Fruit fly (Drosophila melanogaster): ENCODE results near the gene SH3PX1.

Gene SH3PX1

DNA sequence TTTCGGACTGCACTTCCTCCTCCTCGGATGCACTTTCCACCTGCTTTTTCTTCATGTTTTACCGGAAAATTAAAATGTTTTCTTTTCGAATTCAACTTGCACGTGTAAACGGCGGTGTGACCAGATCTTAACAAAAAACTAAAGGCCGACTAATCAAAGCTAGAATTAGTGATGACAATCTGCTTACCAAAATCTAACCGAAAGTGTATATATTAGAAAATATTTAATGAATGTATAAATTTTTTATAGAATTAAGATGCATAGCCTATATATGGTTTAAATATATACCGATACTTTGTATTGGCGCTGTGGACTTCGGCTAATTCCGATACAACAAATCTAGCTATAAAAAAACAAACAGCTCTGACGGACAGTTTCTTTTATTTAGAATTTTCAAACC lies 5.3 kb upstream of the SH3PX1 start, which contains the start of the genes CG18178 and CG14174 (continued):
- TF ChIP-seq E2f1 (GFP tag; IDR thresholded peaks at IDR 0.05) (peak; percentile 59; the same call in 1 of the 2 replicates), MESR4 (GFP tag; optimal IDR thresholded peaks at IDR 0.05) (no peak), Chrac-16 (GFP tag; optimal IDR thresholded peaks at IDR 0.05) (peak; percentile 67), CG15696 (tag; optimal IDR thresholded peaks at IDR 0.05) (peak; percentile 85), CG30403 (GFP tag; optimal IDR thresholded peaks at IDR 0.05) (peak; percentile 60), CG10959 (GFP tag; IDR thresholded peaks at IDR 0.05) (no peak), CG10209 (GFP tag; optimal IDR thresholded peaks at IDR 0.05) (peak; percentile 71), gcm2 (GFP tag; optimal IDR thresholded peaks at IDR 0.05) (no peak), CG17912 (GFP tag; optimal IDR thresholded peaks at IDR 0.05) (no peak), CG2116 (GFP tag; optimal IDR thresholded peaks at IDR 0.05) (peak; percentile 55), Pdp1 (GFP tag; optimal IDR thresholded peaks at IDR 0.05) (no peak), CG8924 (tag; optimal IDR thresholded peaks at IDR 0.05) (peak; percentile 80), tll (GFP tag; optimal IDR thresholded peaks at IDR 0.05) (no peak), CG10979 (tag; optimal IDR thresholded peaks at IDR 0.05) (peak; percentile 74), fd3F (GFP tag; optimal IDR thresholded peaks at IDR 0.05) (peak; percentile 62), sr (GFP tag; IDR thresholded peaks at IDR 0.05) (no peak), tap (tag; optimal IDR thresholded peaks at IDR 0.05) (peak; percentile 42), CG15479 (GFP tag; optimal IDR thresholded peaks at IDR 0.05) (no peak), sima (GFP tag; optimal IDR thresholded peaks at IDR 0.05) (no peak), CG12391 (tag; optimal IDR thresholded peaks at IDR 0.05) (peak; percentile 89), sqz (GFP tag; optimal IDR thresholded peaks at IDR 0.05) (no peak), CG16815 (GFP tag; optimal IDR thresholded peaks at IDR 0.05) (peak; percentile 47), ap (GFP tag; IDR thresholded peaks at IDR 0.05) (no peak), CG4854 (GFP tag; optimal IDR thresholded peaks at IDR 0.05) (peak; percentile 23), PHDP (tag; optimal IDR thresholded peaks at IDR 0.05) (peak; percentile 78), D (optimal IDR thresholded peaks at IDR 0.05) (no peak), D (GFP tag; optimal IDR thresholded peaks at IDR 0.05) (peak; percentile 16), run (tag; optimal IDR thresholded peaks at IDR 0.05) (no peak), otp (GFP tag; IDR thresholded peaks at IDR 0.05) (no peak), klu (GFP tag; IDR thresholded peaks at IDR 0.05) (no peak; the same call in 1 of the 2 replicates), dpn (GFP tag; optimal IDR thresholded peaks at IDR 0.05) (peak in 1 of 2 experiments; percentile 76), CG4328 (GFP tag; optimal IDR thresholded peaks at IDR 0.05) (peak; percentile 35), Doc2 (GFP tag; IDR thresholded peaks at IDR 0.05) (no peak), CG10366 (GFP tag; IDR thresholded peaks at IDR 0.05) (peak; percentile 56), phol (tag; optimal IDR thresholded peaks at IDR 0.05) (peak; percentile 77), CG3847 (GFP tag; IDR thresholded peaks at IDR 0.05) (peak; percentile 78), CG17361 (GFP tag; IDR thresholded peaks at IDR 0.05) (peak; percentile 89), Dref (GFP tag; IDR thresholded peaks at IDR 0.05) (no peak; the same call in 1 of the 2 replicates), az2 (GFP tag; optimal IDR thresholded peaks at IDR 0.05) (peak; percentile 64), CG6683 (GFP tag; optimal IDR thresholded peaks at IDR 0.05) (no peak), CG14050 (GFP tag; IDR thresholded peaks at IDR 0.05) (0 out of 3 replicates have a peak, but pooled peaks have one; percentile 37), B-H2 (GFP tag; optimal IDR thresholded peaks at IDR 0.05) (peak; percentile 85), CG9932 (GFP tag; IDR thresholded peaks at IDR 0.05) (peak; percentile 85), Hsf (GFP tag; optimal IDR thresholded peaks at IDR 0.05) (peak; percentile 25), CG11093 (GFP tag; IDR thresholded peaks at IDR 0.05) (no peak; the same call in 2 of the 3 replicates), Ets65A (GFP tag) (peak; percentile 64), eyg (GFP tag; optimal IDR thresholded peaks at IDR 0.05) (no peak), ab (GFP tag; optimal IDR thresholded peaks at IDR 0.05) (no peak), ranshi (GFP tag; IDR thresholded peaks at IDR 0.05) (peak; percentile 50; the same call in 1 of the 2 replicates), pho (GFP tag; optimal IDR thresholded peaks at IDR 0.05) (no peak), CG14667 (GFP tag; IDR thresholded peaks at IDR 0.05) (peak; percentile 55), CG18619 (GFP tag; optimal IDR thresholded peaks at IDR 0.05) (peak; percentile 43)

Measured in whole organism, embryonic.